Worm (Caenorhabditis elegans): ENCODE results near the gene F44E5.2.

DNA sequence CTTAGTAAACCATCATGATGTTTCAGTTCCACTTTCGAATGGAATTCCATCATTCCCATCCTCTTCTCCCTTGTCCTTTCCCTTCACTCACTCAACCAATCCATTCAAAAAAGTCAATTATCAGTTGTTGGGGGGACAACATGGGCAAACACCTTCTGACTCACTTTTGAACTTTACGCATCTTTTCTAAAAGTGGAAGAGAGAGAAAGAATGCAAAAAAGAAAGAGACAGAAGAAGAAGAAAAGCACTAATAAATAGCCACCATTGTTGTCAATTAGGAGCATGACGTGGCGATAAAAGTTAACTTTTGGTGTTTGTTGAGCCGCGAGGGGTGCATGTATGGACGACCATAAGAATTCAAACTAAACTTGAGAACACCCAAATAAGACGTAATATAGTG, 21.5 kb downstream of the F44E5.2 start:
- TF ChIP-seq unc-62 (GFP tag; optimal IDR thresholded peaks at IDR 0.05) (no peak), ceh-82 (tag; optimal IDR thresholded peaks at IDR 0.05) (no peak), elt-3 (tag; optimal IDR thresholded peaks at IDR 0.05) (no peak), elt-1 (tag; optimal IDR thresholded peaks at IDR 0.05) (no peak)

Measured in whole organism, L3 larva.